Worm (Caenorhabditis elegans): ENCODE data around the gene F02A9.7.
A peak's percentile ranks its signal among the peaks of the same experiment; 100 is the strongest.

The F02A9.7 gene

DNA sequence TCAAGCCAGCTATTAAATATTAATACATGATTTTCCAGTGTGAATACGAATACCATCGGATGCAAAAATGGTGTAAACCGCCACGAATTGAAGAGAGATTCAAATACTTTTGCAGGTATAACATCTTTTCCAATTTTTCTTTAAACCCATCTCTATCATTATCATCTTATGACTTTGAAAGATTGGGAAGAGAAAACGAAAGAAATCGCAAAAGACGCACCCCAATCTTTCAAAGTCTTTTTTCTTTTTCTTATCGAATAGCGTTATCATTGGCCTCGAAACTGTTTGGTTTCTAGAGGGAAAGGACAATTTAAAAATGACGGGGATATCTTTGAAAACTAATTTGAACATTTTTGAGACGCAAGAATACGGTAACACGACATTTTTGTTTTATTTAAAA, 30.2 kb upstream of the F02A9.7 start:
- TF ChIP-seq Y95B8A.8 (GFP tag; IDR thresholded peaks at IDR 0.05) = no peak
- TF ChIP-seq nhr-90 (tag; optimal IDR thresholded peaks at IDR 0.05) = no peak
- no peak for TF ChIP-seq lin-26 (GFP tag; IDR thresholded peaks at IDR 0.05)
- no peak for TF ChIP-seq K11D2.4 (GFP tag; IDR thresholded peaks at IDR 0.05)
- no peak for TF ChIP-seq Y53F4B.3 (GFP tag; IDR thresholded peaks at IDR 0.05)
- TF ChIP-seq B0336.3 (GFP tag; IDR thresholded peaks at IDR 0.05) = no peak
- TF ChIP-seq sea-2 (GFP tag; IDR thresholded peaks at IDR 0.05) = no peak
- no peak for TF ChIP-seq mcd-1 (GFP tag; IDR thresholded peaks at IDR 0.05)
- no peak for TF ChIP-seq ceh-100 (GFP tag; IDR thresholded peaks at IDR 0.05)
- no peak for TF ChIP-seq rec-8 (tag; optimal IDR thresholded peaks at IDR 0.05)
- no peak for TF ChIP-seq tbp1 (GFP tag; optimal IDR thresholded peaks at IDR 0.05)
- TF ChIP-seq madf-8 (GFP tag; conservative IDR thresholded peaks at IDR 0.05) = no peak
- no peak for TF ChIP-seq die-1 (tag; optimal IDR thresholded peaks at IDR 0.05)
- no peak for TF ChIP-seq F37B4.10 (GFP tag; IDR thresholded peaks at IDR 0.05)
- no peak for TF ChIP-seq ztf-22 (GFP tag; optimal IDR thresholded peaks at IDR 0.05)
- no peak for TF ChIP-seq zfh-2 (GFP tag; conservative IDR thresholded peaks at IDR 0.05)
- no peak for TF ChIP-seq B0261.1 (tag; optimal IDR thresholded peaks at IDR 0.05)
- TF ChIP-seq dox-1 (GFP tag; IDR thresholded peaks at IDR 0.05) = no peak

- no peak for TF ChIP-seq sdz-38 (tag; optimal IDR thresholded peaks at IDR 0.05)
- TF ChIP-seq ztf-6 (GFP tag; IDR thresholded peaks at IDR 0.05) = peak; percentile 65; the same call in 1 of the 2 replicates
- no peak for TF ChIP-seq ztf-22 (GFP tag; optimal IDR thresholded peaks at IDR 0.05)
- no peak for TF ChIP-seq xnd-1 (tag; optimal IDR thresholded peaks at IDR 0.05)
- TF ChIP-seq nfyb-1 (GFP tag; IDR thresholded peaks at IDR 0.05) = peak; percentile 85
- no peak for TF ChIP-seq hrde-1 (tag; optimal IDR thresholded peaks at IDR 0.05; ENCODE audit: borderline replicate concordance)
- TF ChIP-seq bed-1 (GFP tag; IDR thresholded peaks at IDR 0.05) = no peak
- TF ChIP-seq somi-1 (GFP tag; optimal IDR thresholded peaks at IDR 0.05) = peak; percentile 24
- peak; percentile 84 for TF ChIP-seq B0261.1 (tag; optimal IDR thresholded peaks at IDR 0.05)
- TF ChIP-seq attf-5 (GFP tag; optimal IDR thresholded peaks at IDR 0.05) = peak; percentile 53
- peak; percentile 31 to 81 for TF ChIP-seq rec-8 (tag; optimal IDR thresholded peaks at IDR 0.05)
- peak; percentile 27 for TF ChIP-seq tlf-1 (GFP tag; optimal IDR thresholded peaks at IDR 0.05)
- TF ChIP-seq F37B4.10 (GFP tag; IDR thresholded peaks at IDR 0.05) = no peak
- TF ChIP-seq nhr-27 (tag; optimal IDR thresholded peaks at IDR 0.05) = no peak
- peak; percentile 86 for TF ChIP-seq die-1 (tag; optimal IDR thresholded peaks at IDR 0.05)
- TF ChIP-seq him-1 (tag; optimal IDR thresholded peaks at IDR 0.05) = peak; percentile 92
- no peak for TF ChIP-seq C17E4.6 (GFP tag; IDR thresholded peaks at IDR 0.05)
- no peak for TF ChIP-seq F10E7.11 (tag; optimal IDR thresholded peaks at IDR 0.05)
- no peak for TF ChIP-seq C06A6.2 (GFP tag; conservative IDR thresholded peaks at IDR 0.05)
- peak; percentile 77 for TF ChIP-seq lsy-27 (tag; optimal IDR thresholded peaks at IDR 0.05; ENCODE audit: borderline replicate concordance, insufficient read depth)
- TF ChIP-seq Y53F4B.3 (GFP tag; IDR thresholded peaks at IDR 0.05) = peak; percentile 27; the same call in 1 of the 2 replicates
- TF ChIP-seq sptf-2 (GFP tag; optimal IDR thresholded peaks at IDR 0.05) = no peak
- peak; percentile 52 for TF ChIP-seq repo-1 (tag; optimal IDR thresholded peaks at IDR 0.05)
- no peak for TF ChIP-seq zfh-2 (GFP tag; conservative IDR thresholded peaks at IDR 0.05)
- peak; percentile 45 for TF ChIP-seq ZK185.1 (tag; optimal IDR thresholded peaks at IDR 0.05; ENCODE audit: poor library complexity, severe bottlenecking)
- no peak for TF ChIP-seq cebp-2 (GFP tag; IDR thresholded peaks at IDR 0.05)
- peak; percentile 74 for TF ChIP-seq F52B5.7 (tag; optimal IDR thresholded peaks at IDR 0.05)
- peak; percentile 54 for TF ChIP-seq lin-54 (GFP tag; optimal IDR thresholded peaks at IDR 0.05)
- 0 out of 2 replicates have a peak, but pooled peaks have one; percentile 55 for TF ChIP-seq pbrm-1 (GFP tag; IDR thresholded peaks at IDR 0.05)
- no peak for TF ChIP-seq atf-7 (tag; optimal IDR thresholded peaks at IDR 0.05)
- no peak; the same call in 1 of the 2 replicates for TF ChIP-seq ceh-100 (GFP tag; IDR thresholded peaks at IDR 0.05)
- no peak for TF ChIP-seq ceh-40 (GFP tag; IDR thresholded peaks at IDR 0.05)
- TF ChIP-seq B0336.3 (GFP tag; IDR thresholded peaks at IDR 0.05) = peak; percentile 62
- peak; percentile 29 for TF ChIP-seq snpc-1.3 (tag; optimal IDR thresholded peaks at IDR 0.05; ENCODE audit: insufficient read depth)
- 0 out of 2 replicates have a peak, but pooled peaks have one; percentile 36 for TF ChIP-seq egl-18 (GFP tag; IDR thresholded peaks at IDR 0.05)
- peak; percentile 76 for TF ChIP-seq D2030.7 (GFP tag; IDR thresholded peaks at IDR 0.05)
- peak; percentile 33 for TF ChIP-seq nhr-80 (tag; optimal IDR thresholded peaks at IDR 0.05)
Observed at ce11 chrIII:9104060-9104459, 28.6 kb upstream of the F02A9.7 start.

Measured in whole organism, young adult.